Worm (Caenorhabditis elegans): ENCODE results near the gene cup-15.
A peak's percentile ranks its signal among the peaks of the same experiment; 100 is the strongest.

ce11 chrII:9352669-9353068, at the start of gene cup-15, which contains the start of gene sdhb-1:
- TF ChIP-seq lin-11 (tag; optimal IDR thresholded peaks at IDR 0.05) (no peak), lin-13 (GFP tag; optimal IDR thresholded peaks at IDR 0.05) (no peak), ceh-16 (tag; optimal IDR thresholded peaks at IDR 0.05) (no peak), skn-1 (tag; optimal IDR thresholded peaks at IDR 0.05) (no peak), nhr-11 (tag; optimal IDR thresholded peaks at IDR 0.05) (no peak), lsy-2 (tag; optimal IDR thresholded peaks at IDR 0.05) (peak in 1 of 2 experiments; percentile 47), unc-62 (GFP tag; optimal IDR thresholded peaks at IDR 0.05) (no peak), snpc-4 (tag; optimal IDR thresholded peaks at IDR 0.05) (no peak), nhr-237 (tag; optimal IDR thresholded peaks at IDR 0.05) (no peak)
